Worm (Caenorhabditis elegans) whole organism, L1 larva: ENCODE measurements around the gene hpl-1.

Experiments used
- C04F5.9 ChIP-seq: sonication (generic microtip); optimal IDR thresholded peaks from 2 replicates; lab custom pipeline; 2016; ENCODE audit warnings: missing genetic modification characterization, missing compliant biosample characterization
- C16A3.4 ChIP-seq: fragments of 150-350 bp; optimal IDR thresholded peaks from 2 replicates; lab custom pipeline; 2014; ENCODE audit warnings: missing biosample characterization, missing genetic modification characterization
- Y116A8C.19 ChIP-seq: sonication (generic microtip); optimal IDR thresholded peaks from 2 replicates; lab custom pipeline; 2016; ENCODE audit warnings: missing compliant biosample characterization, missing genetic modification characterization, borderline replicate concordance
- aha-1 ChIP-seq: fragments of 150-350 bp; optimal IDR thresholded peaks from 2 replicates; lab custom pipeline; 2014; ENCODE audit warnings: missing biosample characterization, missing genetic modification characterization
- alr-1 ChIP-seq: fragments of 200-800 bp; sonication (Bioruptor generic); optimal IDR thresholded peaks from 2 replicates; lab custom pipeline; 2018; ENCODE audit warnings: borderline replicate concordance, mild to moderate bottlenecking, missing genetic modification characterization, missing compliant biosample characterization
- aly-2 ChIP-seq: fragments of 150-350 bp; optimal IDR thresholded peaks from 2 replicates; lab custom pipeline; 2014; ENCODE audit warnings: missing biosample characterization, missing genetic modification characterization
- blmp-1 ChIP-seq: fragments of 150-350 bp; optimal IDR thresholded peaks from 2 replicates; lab custom pipeline; 2014; ENCODE audit warnings: missing biosample characterization, missing genetic modification characterization
- ceh-63 ChIP-seq: fragments of 200-800 bp; sonication (Bioruptor generic); optimal IDR thresholded peaks from 2 replicates; lab custom pipeline; 2018; ENCODE audit warnings: mild to moderate bottlenecking, missing genetic modification characterization, missing compliant biosample characterization
- ceh-82 ChIP-seq, 3 experiments: fragments of 150-350 bp in 1 of 3; sonication (generic microtip) in 2 of 3; optimal IDR thresholded peaks; 2 replicates each; lab custom pipeline; 2014 to 2017; ENCODE audit warnings: missing biosample characterization in 3 of 3, missing genetic modification characterization in 3 of 3
- dsc-1 ChIP-seq: sonication (generic microtip); optimal IDR thresholded peaks from 2 replicates; lab custom pipeline; 2016; ENCODE audit warnings: mild to moderate bottlenecking, missing genetic modification characterization, missing compliant biosample characterization
- efl-1 ChIP-seq, 4 experiments: fragments of 150-350 bp; optimal IDR thresholded peaks in 3 of 4; peaks in 1 of 4; 1 replicate in 1 of 4; 2 replicates in 3 of 4; lab custom pipeline; 2014; ENCODE audit warnings: missing biosample characterization in 2 of 4, missing genetic modification characterization in 2 of 4, missing genetic modification reagents in 2 of 4
- egl-13 ChIP-seq: sonication (generic microtip); optimal IDR thresholded peaks from 2 replicates; lab custom pipeline; 2016; ENCODE audit warnings: missing genotype, missing genetic modification reagents, missing genetic modification characterization, missing compliant biosample characterization
- egl-27 ChIP-seq, 2 experiments: fragments of 150-350 bp in 1 of 2; sonication (generic microtip); optimal IDR thresholded peaks; 3 replicates each; lab custom pipeline; 2017 to 2018; ENCODE audit warnings: missing biosample characterization in 2 of 2, missing genetic modification characterization in 2 of 2, missing genetic modification reagents in 2 of 2
- elt-3 ChIP-seq, 6 experiments: fragments of 150-350 bp in 1 of 6; sonication (generic microtip); optimal IDR thresholded peaks; 2 replicates each; lab custom pipeline; 2017 to 2018; ENCODE audit warnings: missing biosample characterization in 6 of 6, missing genetic modification characterization in 6 of 6, inconsistent platforms in 1 of 6
- ets-5 ChIP-seq: fragments of 200-800 bp; sonication (Bioruptor generic); IDR thresholded peaks from 2 replicates; pipeline ENCODE4 v1.3.6; 2022; ENCODE audit warnings: missing genetic modification characterization, missing compliant biosample characterization
- fkh-10 ChIP-seq: sonication (generic microtip); optimal IDR thresholded peaks from 2 replicates; lab custom pipeline; 2017; ENCODE audit warnings: missing biosample characterization, missing genetic modification reagents, missing genetic modification characterization
- fkh-4 ChIP-seq: sonication (generic microtip); optimal IDR thresholded peaks from 2 replicates; lab custom pipeline; 2016; ENCODE audit warnings: missing compliant biosample characterization, missing genetic modification characterization, borderline replicate concordance
- fos-1 ChIP-seq: fragments of 150-350 bp; optimal IDR thresholded peaks from 2 replicates; lab custom pipeline; 2014; ENCODE audit warnings: missing biosample characterization, missing genetic modification characterization
- grh-1 ChIP-seq: fragments of 200-800 bp; sonication (Bioruptor generic); IDR thresholded peaks from 2 replicates; pipeline ENCODE4 v1.3.6; 2022; ENCODE audit warnings: missing genetic modification reagents, missing genetic modification characterization, missing compliant biosample characterization
- hlh-17 ChIP-seq: fragments of 200-800 bp; sonication (Bioruptor generic); optimal IDR thresholded peaks from 2 replicates; lab custom pipeline; 2018; ENCODE audit warnings: missing genetic modification characterization, mild to moderate bottlenecking, missing compliant biosample characterization, moderate library complexity, borderline replicate concordance
- hlh-4 ChIP-seq: sonication (generic microtip); optimal IDR thresholded peaks from 2 replicates; lab custom pipeline; 2016; ENCODE audit warnings: mild to moderate bottlenecking, missing genetic modification characterization, missing compliant biosample characterization
- irx-1 ChIP-seq: sonication (generic microtip); optimal IDR thresholded peaks from 2 replicates; lab custom pipeline; 2016; ENCODE audit warnings: missing genetic modification characterization, missing compliant biosample characterization
- jun-1 ChIP-seq: fragments of 150-350 bp; optimal IDR thresholded peaks from 2 replicates; lab custom pipeline; 2014; ENCODE audit warnings: missing biosample characterization, missing genetic modification reagents, missing genetic modification characterization
- lin-14 ChIP-seq: fragments of 200-800 bp; sonication (Bioruptor generic); optimal IDR thresholded peaks from 2 replicates; lab custom pipeline; 2018; ENCODE audit warnings: mild to moderate bottlenecking, missing genetic modification characterization, moderate library complexity, missing compliant biosample characterization
- lin-35 ChIP-seq, 2 experiments: fragments of 150-350 bp; optimal IDR thresholded peaks; 2 replicates each; lab custom pipeline; 2014; ENCODE audit warnings: missing biosample characterization in 2 of 2, missing genetic modification characterization in 2 of 2, missing genetic modification reagents in 2 of 2
- lin-39 ChIP-seq: fragments of 150-350 bp; optimal IDR thresholded peaks from 2 replicates; lab custom pipeline; 2014; ENCODE audit warnings: missing biosample characterization, missing genetic modification reagents, missing genetic modification characterization
- lsy-2 ChIP-seq, 2 experiments: fragments of 150-350 bp; optimal IDR thresholded peaks; 2 replicates each; lab custom pipeline; 2014; ENCODE audit warnings: missing biosample characterization in 2 of 2, missing genetic modification characterization in 2 of 2
- mab-9 ChIP-seq: fragments of 200-800 bp; sonication (Bioruptor generic); IDR thresholded peaks from 2 replicates; pipeline ENCODE4 v1.3.6; 2022; ENCODE audit warnings: missing genetic modification reagents, missing genetic modification characterization, missing compliant biosample characterization
- mdl-1 ChIP-seq, 2 experiments: fragments of 150-350 bp; optimal IDR thresholded peaks; 2 replicates each; lab custom pipeline; 2014 to 2017; ENCODE audit warnings: missing biosample characterization in 2 of 2, missing genetic modification characterization in 2 of 2, inconsistent platforms in 1 of 2
- mef-2 ChIP-seq: fragments of 150-350 bp; optimal IDR thresholded peaks from 2 replicates; lab custom pipeline; 2014; ENCODE audit warnings: missing biosample characterization, missing genetic modification characterization
- nhr-11 ChIP-seq: fragments of 150-350 bp; optimal IDR thresholded peaks from 2 replicates; lab custom pipeline; 2014; ENCODE audit warnings: missing biosample characterization, missing genetic modification characterization
- nhr-12 ChIP-seq: sonication (generic microtip); optimal IDR thresholded peaks from 2 replicates; lab custom pipeline; 2017; ENCODE audit warnings: missing biosample characterization, missing genetic modification characterization
- nhr-19 ChIP-seq: fragments of 200-800 bp; sonication (Bioruptor generic); conservative IDR thresholded peaks from 2 replicates; pipeline ENCODE4 v1.3.6; 2022; ENCODE audit warnings: missing genetic modification characterization, missing compliant biosample characterization
- nhr-20 ChIP-seq: sonication (generic microtip); optimal IDR thresholded peaks from 2 replicates; lab custom pipeline; 2016; ENCODE audit warnings: mild to moderate bottlenecking, missing genetic modification characterization, missing compliant biosample characterization
- nhr-237 ChIP-seq: fragments of 150-350 bp; optimal IDR thresholded peaks from 2 replicates; lab custom pipeline; 2014; ENCODE audit warnings: missing biosample characterization, missing genetic modification characterization
- nhr-28 ChIP-seq: fragments of 150-350 bp; optimal IDR thresholded peaks from 2 replicates; lab custom pipeline; 2014; ENCODE audit warnings: missing biosample characterization, missing genetic modification characterization
- nhr-47 ChIP-seq: sonication (generic microtip); optimal IDR thresholded peaks from 2 replicates; lab custom pipeline; 2016; ENCODE audit warnings: mild to moderate bottlenecking, missing genetic modification characterization, moderate library complexity, missing compliant biosample characterization
- nhr-76 ChIP-seq: sonication (generic microtip); optimal IDR thresholded peaks from 2 replicates; lab custom pipeline; 2017; ENCODE audit warnings: missing biosample characterization, missing genetic modification characterization
- nhr-85 ChIP-seq: sonication (generic microtip); peaks from one replicate; lab custom pipeline; 2016; ENCODE audit warnings: missing genetic modification characterization, inconsistent platforms, missing compliant biosample characterization
- pax-3 ChIP-seq: fragments of 200-800 bp; sonication (Bioruptor generic); optimal IDR thresholded peaks from 2 replicates; lab custom pipeline; 2018; ENCODE audit warnings: mild to moderate bottlenecking, missing genetic modification characterization, moderate library complexity, missing compliant biosample characterization
- skn-1 ChIP-seq: fragments of 150-350 bp; optimal IDR thresholded peaks from 2 replicates; lab custom pipeline; 2014; ENCODE audit warnings: missing biosample characterization, missing genetic modification characterization
- snpc-4 ChIP-seq: fragments of 150-350 bp; optimal IDR thresholded peaks from 2 replicates; lab custom pipeline; 2014; ENCODE audit warnings: missing biosample characterization, missing genetic modification characterization
- snu-23 ChIP-seq: sonication (generic microtip); optimal IDR thresholded peaks from 2 replicates; lab custom pipeline; 2016; ENCODE audit warnings: missing genetic modification characterization, missing compliant biosample characterization
- sup-37 ChIP-seq: fragments of 200-800 bp; sonication (Bioruptor generic); optimal IDR thresholded peaks from 2 replicates; lab custom pipeline; 2018; ENCODE audit warnings: mild to moderate bottlenecking, missing genetic modification characterization, missing compliant biosample characterization
- swsn-7 ChIP-seq: sonication (generic microtip); optimal IDR thresholded peaks from 2 replicates; lab custom pipeline; 2016; ENCODE audit warnings: missing genetic modification characterization, missing compliant biosample characterization
- tlp-1 ChIP-seq: fragments of 150-350 bp; optimal IDR thresholded peaks from 2 replicates; lab custom pipeline; 2014; ENCODE audit warnings: missing biosample characterization, missing genetic modification characterization
- unc-62 ChIP-seq: fragments of 150-350 bp; optimal IDR thresholded peaks from 2 replicates; lab custom pipeline; 2014; ENCODE audit warnings: missing biosample characterization, missing genetic modification reagents, missing genetic modification characterization
- unc-86 ChIP-seq: sonication (generic microtip); optimal IDR thresholded peaks from 2 replicates; lab custom pipeline; 2016; ENCODE audit warnings: missing genetic modification characterization, missing compliant biosample characterization
- vab-15 ChIP-seq: sonication (generic microtip); optimal IDR thresholded peaks from 2 replicates; lab custom pipeline; 2017; ENCODE audit warnings: missing genotype, mild to moderate bottlenecking, missing genetic modification characterization, missing compliant biosample characterization
- xbp-1 ChIP-seq: sonication (generic microtip); optimal IDR thresholded peaks from 2 replicates; lab custom pipeline; 2016; ENCODE audit warnings: missing genetic modification characterization, missing compliant biosample characterization
- zip-4 ChIP-seq: fragments of 200-800 bp; sonication (Bioruptor generic); optimal IDR thresholded peaks from 2 replicates; lab custom pipeline; 2018; ENCODE audit warnings: mild to moderate bottlenecking, missing genetic modification characterization, moderate library complexity, missing compliant biosample characterization
- ztf-4 ChIP-seq: fragments of 150-350 bp; optimal IDR thresholded peaks from 2 replicates; lab custom pipeline; 2014; ENCODE audit warnings: missing biosample characterization, missing genetic modification characterization

hpl-1 gene

ce11 chrX:13251354-13251843, 6.2 kb downstream of the hpl-1 start:
- TF ChIP-seq egl-27 (tag; optimal IDR thresholded peaks at IDR 0.05; lab: Kevin White, UChicago) (peak in 1 of 2 experiments; percentile 63), Y116A8C.19 (tag; lab: Kevin White, UChicago) (no peak), elt-3 (tag; optimal IDR thresholded peaks at IDR 0.05; lab: Kevin White, UChicago) (peak in 2 of 6 experiments; percentile 8 to 28), nhr-28 (tag; lab: Kevin White, UChicago) (no peak), alr-1 (tag; lab: Kevin White, UChicago) (no peak), nhr-47 (tag; lab: Kevin White, UChicago) (peak; percentile 69), C16A3.4 (tag; lab: Kevin White, UChicago) (peak; percentile 54), dsc-1 (peak; percentile 56), swsn-7 (tag; lab: Kevin White, UChicago) (peak; percentile 74), unc-86 (tag; lab: Kevin White, UChicago) (peak; percentile 55), jun-1 (tag; lab: Kevin White, UChicago) (peak; percentile 41), ets-5 (GFP tag; lab: Robert Waterston, UW) (no peak), C04F5.9 (tag; lab: Kevin White, UChicago) (no peak), zip-4 (GFP tag; lab: Kevin White, UChicago) (no peak), nhr-85 (tag; lab: Kevin White, UChicago) (peak; percentile 87), fos-1 (peak; percentile 40), ztf-4 (tag; lab: Kevin White, UChicago) (peak; percentile 9), unc-62 (GFP tag; lab: Kevin White, UChicago) (no peak), mef-2 (no peak), aly-2 (tag; lab: Kevin White, UChicago) (no peak), efl-1 (optimal IDR thresholded peaks at IDR 0.05; lab: Kevin White, UChicago) (peak; percentile 34 to 39), efl-1 (GFP tag; optimal IDR thresholded peaks at IDR 0.05 in 1 of 2; lab: Kevin White, UChicago) (peak in 1 of 2 experiments; percentile 46), fkh-10 (GFP tag; lab: Kevin White, UChicago) (peak; percentile 8), lsy-2 (tag; optimal IDR thresholded peaks at IDR 0.05; lab: Kevin White, UChicago) (peak; percentile 54 to 66), aha-1 (tag; lab: Kevin White, UChicago) (peak; percentile 26), hlh-4 (tag; lab: Kevin White, UChicago) (no peak), fkh-4 (tag; lab: Kevin White, UChicago) (no peak), skn-1 (peak; percentile 42), grh-1 (peak; percentile 60), irx-1 (tag; lab: Kevin White, UChicago) (peak; percentile 35), sup-37 (GFP tag; lab: Kevin White, UChicago) (no peak), ceh-63 (GFP tag; lab: Kevin White, UChicago) (no peak), nhr-11 (tag; lab: Kevin White, UChicago) (no peak), nhr-19 (GFP tag; lab: Robert Waterston, UW) (peak; percentile 65), vab-15 (tag; lab: Kevin White, UChicago) (peak; percentile 39), nhr-12 (tag; lab: Kevin White, UChicago) (no peak), blmp-1 (tag; lab: Kevin White, UChicago) (peak; percentile 49), egl-13 (no peak), mab-9 (GFP tag; lab: Robert Waterston, UW) (0 out of 2 replicates have a peak, but pooled peaks have one; percentile 19), mdl-1 (tag; optimal IDR thresholded peaks at IDR 0.05; lab: Kevin White, UChicago) (peak; percentile 86 to 97), nhr-20 (tag; lab: Kevin White, UChicago) (peak; percentile 89), ceh-82 (tag; optimal IDR thresholded peaks at IDR 0.05; lab: Kevin White, UChicago) (peak; percentile 7 to 65 (median 26)), lin-14 (GFP tag; lab: Kevin White, UChicago) (peak; percentile 96), hlh-17 (GFP tag; lab: Kevin White, UChicago) (no peak), tlp-1 (tag; lab: Kevin White, UChicago) (no peak), nhr-237 (tag; lab: Kevin White, UChicago) (peak; percentile 28), lin-35 (GFP tag; optimal IDR thresholded peaks at IDR 0.05; lab: Kevin White, UChicago) (peak; percentile 64 to 74), pax-3 (tag; lab: Kevin White, UChicago) (no peak), snpc-4 (tag; lab: Kevin White, UChicago) (peak; percentile 17), xbp-1 (tag; lab: Kevin White, UChicago) (peak; percentile 62), snu-23 (GFP tag; lab: Kevin White, UChicago) (peak; percentile 84), nhr-76 (no peak), lin-39 (no peak)
